Worm (Caenorhabditis elegans) whole organism, late embryonic: ENCODE measurements around the gene C02F5.10.
A peak's percentile ranks its signal among the peaks of the same experiment; 100 is the strongest.

ENCODE experiments used
- F13H6.1 ChIP-seq: sonication (generic microtip); optimal IDR thresholded peaks from 2 replicates; lab custom pipeline; 2016; ENCODE audit warnings: missing genetic modification characterization, missing compliant biosample characterization
- T23F11.4 ChIP-seq: fragments of 200-800 bp; sonication (Bioruptor generic); optimal IDR thresholded peaks from 2 replicates; lab custom pipeline; 2018; ENCODE audit warnings: mild to moderate bottlenecking, missing genetic modification characterization, missing compliant biosample characterization
- Y22D7AL.16 ChIP-seq: sonication (generic microtip); optimal IDR thresholded peaks from 2 replicates; lab custom pipeline; 2016; ENCODE audit warnings: missing genetic modification characterization, missing compliant biosample characterization
- ceh-18 ChIP-seq: sonication (generic microtip); optimal IDR thresholded peaks from 2 replicates; lab custom pipeline; 2016; ENCODE audit warnings: missing genetic modification characterization, missing compliant biosample characterization
- ceh-19 ChIP-seq: fragments of 200-800 bp; sonication (Bioruptor generic); optimal IDR thresholded peaks from 2 replicates; lab custom pipeline; 2018; ENCODE audit warnings: mild to moderate bottlenecking, missing genetic modification characterization, missing compliant biosample characterization
- ceh-2 ChIP-seq: sonication (generic microtip); optimal IDR thresholded peaks from 2 replicates; lab custom pipeline; 2016; ENCODE audit warnings: missing genotype, missing genetic modification characterization, missing compliant biosample characterization
- ceh-45 ChIP-seq: fragments of 200-800 bp; sonication (Bioruptor generic); IDR thresholded peaks from 2 replicates; pipeline ENCODE4 v1.3.6; 2022; ENCODE audit warnings: missing genetic modification reagents, missing genetic modification characterization, missing compliant biosample characterization
- ceh-6 ChIP-seq: fragments of 200-800 bp; sonication (Bioruptor generic); optimal IDR thresholded peaks from 2 replicates; lab custom pipeline; 2018; ENCODE audit warnings: mild to moderate bottlenecking, missing genetic modification characterization, missing compliant biosample characterization
- ceh-9 ChIP-seq: sonication (generic microtip); optimal IDR thresholded peaks from 2 replicates; lab custom pipeline; 2016; ENCODE audit warnings: mild to moderate bottlenecking, missing genetic modification characterization, inconsistent platforms, missing compliant biosample characterization
- dve-1 ChIP-seq: sonication (generic microtip); optimal IDR thresholded peaks from 2 replicates; lab custom pipeline; 2017; ENCODE audit warnings: antibody characterized with exemption, mild to moderate bottlenecking, missing genetic modification characterization, missing compliant biosample characterization
- elt-2 ChIP-seq: sonication (generic microtip); optimal IDR thresholded peaks from 2 replicates; lab custom pipeline; 2016; ENCODE audit warnings: missing genetic modification reagents, missing genetic modification characterization, missing compliant biosample characterization
- ets-4 ChIP-seq: sonication (generic microtip); optimal IDR thresholded peaks from 2 replicates; lab custom pipeline; 2016; ENCODE audit warnings: missing genetic modification characterization, missing compliant biosample characterization
- fax-1 ChIP-seq: sonication (generic microtip); optimal IDR thresholded peaks from 2 replicates; lab custom pipeline; 2016; ENCODE audit warnings: missing genotype, missing genetic modification characterization, missing compliant biosample characterization
- fkh-10 ChIP-seq: fragments of 150-350 bp; optimal IDR thresholded peaks from 2 replicates; lab custom pipeline; 2014; ENCODE audit warnings: missing biosample characterization, missing genetic modification reagents, missing genetic modification characterization
- fkh-6 ChIP-seq: sonication (generic microtip); optimal IDR thresholded peaks from 2 replicates; lab custom pipeline; 2016; ENCODE audit warnings: missing genetic modification characterization, missing compliant biosample characterization
- hlh-15 ChIP-seq: sonication (generic microtip); optimal IDR thresholded peaks from 2 replicates; lab custom pipeline; 2016; ENCODE audit warnings: missing genetic modification characterization, missing compliant biosample characterization
- hlh-6 ChIP-seq: sonication (generic microtip); optimal IDR thresholded peaks from 2 replicates; lab custom pipeline; 2016; ENCODE audit warnings: missing genotype, missing genetic modification characterization, missing compliant biosample characterization
- lim-6 ChIP-seq: sonication (generic microtip); optimal IDR thresholded peaks from 2 replicates; lab custom pipeline; 2016; ENCODE audit warnings: missing genetic modification characterization, missing compliant biosample characterization
- lin-11 ChIP-seq: fragments of 200-800 bp; sonication (Bioruptor generic); optimal IDR thresholded peaks from 2 replicates; lab custom pipeline; 2018; ENCODE audit warnings: mild to moderate bottlenecking, missing genetic modification characterization, missing compliant biosample characterization
- nfya-1 ChIP-seq: sonication (generic microtip); optimal IDR thresholded peaks from 2 replicates; lab custom pipeline; 2017; ENCODE audit warnings: missing genetic modification characterization, mild to moderate bottlenecking, missing compliant biosample characterization, antibody characterized with exemption, moderate library complexity
- pag-3 ChIP-seq: sonication (generic microtip); optimal IDR thresholded peaks from 2 replicates; lab custom pipeline; 2016; ENCODE audit warnings: missing compliant biosample characterization, missing genetic modification characterization, borderline replicate concordance
- pat-9 ChIP-seq: fragments of 200-800 bp; sonication (Bioruptor generic); optimal IDR thresholded peaks from 2 replicates; lab custom pipeline; 2018; ENCODE audit warnings: mild to moderate bottlenecking, missing genetic modification characterization, moderate library complexity, missing compliant biosample characterization
- pha-4 ChIP-seq: fragments of 150-350 bp; optimal IDR thresholded peaks from 2 replicates; lab custom pipeline; 2018; ENCODE audit warnings: missing biosample characterization, missing genetic modification reagents, missing genetic modification characterization
- pros-1 ChIP-seq: fragments of 150-350 bp; optimal IDR thresholded peaks from 2 replicates; lab custom pipeline; 2014; ENCODE audit warnings: missing biosample characterization, missing genetic modification reagents, missing genetic modification characterization
- rnt-1 ChIP-seq: sonication (generic microtip); optimal IDR thresholded peaks from 2 replicates; lab custom pipeline; 2016; ENCODE audit warnings: missing genetic modification characterization, missing compliant biosample characterization
- sox-2 ChIP-seq: fragments of 200-800 bp; sonication (Bioruptor generic); IDR thresholded peaks from 2 replicates; pipeline ENCODE4 v1.3.6; 2022; ENCODE audit warnings: missing genetic modification reagents, missing genetic modification characterization, missing compliant biosample characterization
- sox-4 ChIP-seq: sonication (generic microtip); optimal IDR thresholded peaks from 2 replicates; lab custom pipeline; 2017; ENCODE audit warnings: mild to moderate bottlenecking, missing genetic modification characterization, inconsistent platforms, missing compliant biosample characterization
- syd-9 ChIP-seq: sonication (generic microtip); optimal IDR thresholded peaks from 2 replicates; lab custom pipeline; 2016; ENCODE audit warnings: mild to moderate bottlenecking, missing genetic modification characterization, moderate library complexity, missing compliant biosample characterization
- tbx-2 ChIP-seq: sonication (generic microtip); optimal IDR thresholded peaks from 2 replicates; lab custom pipeline; 2016; ENCODE audit warnings: missing genetic modification characterization, missing compliant biosample characterization
- tbx-7 ChIP-seq: sonication (generic microtip); optimal IDR thresholded peaks from 2 replicates; lab custom pipeline; 2016; ENCODE audit warnings: missing genotype, missing genetic modification characterization, missing compliant biosample characterization
- unc-42 ChIP-seq: sonication (generic microtip); optimal IDR thresholded peaks from 2 replicates; lab custom pipeline; 2016; ENCODE audit warnings: missing genotype, missing genetic modification characterization, missing compliant biosample characterization
- unc-55 ChIP-seq: sonication (generic microtip); optimal IDR thresholded peaks from 2 replicates; lab custom pipeline; 2017; ENCODE audit warnings: missing biosample characterization, missing genetic modification reagents, missing genetic modification characterization
- unc-86 ChIP-seq: sonication (generic microtip); optimal IDR thresholded peaks from 2 replicates; lab custom pipeline; 2016; ENCODE audit warnings: missing genetic modification characterization, missing compliant biosample characterization
- ztf-16 ChIP-seq: sonication (generic microtip); optimal IDR thresholded peaks from 2 replicates; lab custom pipeline; 2017; ENCODE audit warnings: missing genetic modification characterization, missing compliant biosample characterization

The C02F5.10 gene

ce11 chrIII:8249381-8249780 is at the start of gene C02F5.10, which contains the start of gene C02F5.2:
C02F5.10 (minus strand) TSS chrIII:8249481.
C02F5.2 (plus strand) TSS chrIII:8249619.
- no peak for TF ChIP-seq sox-2 (GFP tag; lab: Robert Waterston, UW)
- no peak for TF ChIP-seq tbx-7 (tag; lab: Kevin White, UChicago)
- TF ChIP-seq pros-1 (tag; lab: Kevin White, UChicago), result no peak
- TF ChIP-seq ztf-16 (tag; lab: Kevin White, UChicago), result no peak
- no peak for TF ChIP-seq pag-3 (tag; lab: Kevin White, UChicago)
- TF ChIP-seq syd-9 (tag; lab: Kevin White, UChicago), result no peak
- no peak for TF ChIP-seq lim-6 (tag; lab: Kevin White, UChicago)
- TF ChIP-seq fkh-6 (tag; lab: Kevin White, UChicago), result no peak
- no peak for TF ChIP-seq ceh-18 (tag; lab: Kevin White, UChicago)
- TF ChIP-seq unc-86, result no peak
- TF ChIP-seq elt-2 (tag; lab: Kevin White, UChicago), result no peak
- TF ChIP-seq dve-1 (tag; lab: Kevin White, UChicago), result no peak
- TF ChIP-seq sox-4 (tag; lab: Kevin White, UChicago), result no peak

ce11 chrIII:8298216-8298920 is 49.1 kb upstream of the C02F5.10 start:
- TF ChIP-seq fax-1 (tag; lab: Kevin White, UChicago), result no peak
- peak; percentile 37 for TF ChIP-seq tbx-2 (tag; lab: Kevin White, UChicago)
- peak; percentile 30 for TF ChIP-seq elt-2 (tag; lab: Kevin White, UChicago)
- TF ChIP-seq, all 69 proteins: peak for 2

ce11 chrIII:8293260-8293659 is 44.0 kb upstream of the C02F5.10 start:
- TF ChIP-seq pha-4 (no peak), unc-55 (GFP tag; lab: Kevin White, UChicago) (peak; percentile 56)

- TF ChIP-seq hlh-6 (tag; lab: Kevin White, UChicago), result no peak
- TF ChIP-seq elt-2 (tag; lab: Kevin White, UChicago), result peak; percentile 89
These were observed 42.2 kb upstream of the C02F5.10 start for ce11 chrIII:8291268-8292032.

ce11 chrIII:8289181-8289580 is 39.9 kb upstream of the C02F5.10 start:
- TF ChIP-seq ceh-18 (tag; lab: Kevin White, UChicago) (no peak), lin-11 (no peak), pat-9 (tag; lab: Kevin White, UChicago) (no peak), unc-42 (tag; lab: Kevin White, UChicago) (peak; percentile 85), ets-4 (tag; lab: Kevin White, UChicago) (no peak), ceh-6 (GFP tag; lab: Kevin White, UChicago) (no peak)

ce11 chrIII:8287519-8287918 is 38.2 kb upstream of the C02F5.10 start:
- TF ChIP-seq ceh-19 (peak; percentile 45), unc-55 (GFP tag; lab: Kevin White, UChicago) (peak; percentile 46), hlh-15 (no peak), rnt-1 (tag; lab: Kevin White, UChicago) (peak; percentile 34), Y22D7AL.16 (no peak), ceh-45 (GFP tag; lab: Robert Waterston, UW) (no peak), ceh-9 (tag; lab: Kevin White, UChicago) (no peak), ceh-18 (tag; lab: Kevin White, UChicago) (peak; percentile 62), fkh-10 (GFP tag; lab: Kevin White, UChicago) (no peak), unc-42 (tag; lab: Kevin White, UChicago) (peak; percentile 44), ceh-2 (tag; lab: Kevin White, UChicago) (no peak), nfya-1 (tag; lab: Kevin White, UChicago) (peak; percentile 44), pag-3 (tag; lab: Kevin White, UChicago) (no peak), fax-1 (tag; lab: Kevin White, UChicago) (no peak), F13H6.1 (tag; lab: Kevin White, UChicago) (peak; percentile 17), sox-4 (tag; lab: Kevin White, UChicago) (no peak), T23F11.4 (GFP tag; lab: Kevin White, UChicago) (no peak)
